Worm (Caenorhabditis elegans) whole organism, L1 larva: ENCODE data around the gene ttr-42.

Source experiments
- C04F5.9 ChIP-seq: sonication (generic microtip); optimal IDR thresholded peaks from 2 replicates; lab custom pipeline; 2016; ENCODE audit warnings: missing genetic modification characterization, missing compliant biosample characterization
- C34B4.2 ChIP-seq: sonication (generic microtip); optimal IDR thresholded peaks from 2 replicates; lab custom pipeline; 2017; ENCODE audit warnings: mild to moderate bottlenecking, missing genetic modification characterization, missing compliant biosample characterization
- aly-2 ChIP-seq: fragments of 150-350 bp; optimal IDR thresholded peaks from 2 replicates; lab custom pipeline; 2014; ENCODE audit warnings: missing biosample characterization, missing genetic modification characterization
- ama-1 ChIP-seq: fragments of 150-350 bp; optimal IDR thresholded peaks from 2 replicates; lab custom pipeline; 2014
- blmp-1 ChIP-seq: fragments of 150-350 bp; optimal IDR thresholded peaks from 2 replicates; lab custom pipeline; 2014; ENCODE audit warnings: missing biosample characterization, missing genetic modification characterization
- ceh-8 ChIP-seq: fragments of 200-800 bp; sonication (Bioruptor generic); optimal IDR thresholded peaks from 2 replicates; lab custom pipeline; 2018; ENCODE audit warnings: mild to moderate bottlenecking, missing genetic modification characterization, moderate library complexity, missing compliant biosample characterization
- ceh-88 ChIP-seq: fragments of 200-800 bp; sonication (Bioruptor generic); IDR thresholded peaks from 2 replicates; pipeline ENCODE4 v1.3.6; 2022; ENCODE audit warnings: missing genetic modification characterization, missing compliant biosample characterization
- dpl-1 ChIP-seq, 3 experiments: fragments of 150-350 bp in 2 of 3; sonication (generic microtip) in 1 of 3; optimal IDR thresholded peaks; 2 replicates each; lab custom pipeline; 2014 to 2017; ENCODE audit warnings: missing biosample characterization in 3 of 3, missing genetic modification characterization in 3 of 3, missing genetic modification reagents in 3 of 3
- efl-1 ChIP-seq, 4 experiments: fragments of 150-350 bp; optimal IDR thresholded peaks in 3 of 4; peaks in 1 of 4; 1 replicate in 1 of 4; 2 replicates in 3 of 4; lab custom pipeline; 2014; ENCODE audit warnings: missing biosample characterization in 2 of 4, missing genetic modification characterization in 2 of 4, missing genetic modification reagents in 2 of 4
- efl-3 ChIP-seq: fragments of 200-800 bp; sonication (Bioruptor generic); optimal IDR thresholded peaks from 2 replicates; lab custom pipeline; 2018; ENCODE audit warnings: mild to moderate bottlenecking, missing genetic modification characterization, missing compliant biosample characterization
- egl-13 ChIP-seq: sonication (generic microtip); optimal IDR thresholded peaks from 2 replicates; lab custom pipeline; 2016; ENCODE audit warnings: missing genotype, missing genetic modification reagents, missing genetic modification characterization, missing compliant biosample characterization
- egl-27 ChIP-seq, 2 experiments: fragments of 150-350 bp in 1 of 2; sonication (generic microtip); optimal IDR thresholded peaks; 3 replicates each; lab custom pipeline; 2017 to 2018; ENCODE audit warnings: missing biosample characterization in 2 of 2, missing genetic modification characterization in 2 of 2, missing genetic modification reagents in 2 of 2
- elt-2 ChIP-seq: sonication (generic microtip); optimal IDR thresholded peaks from 2 replicates; lab custom pipeline; 2016; ENCODE audit warnings: missing genetic modification characterization, mild to moderate bottlenecking, inconsistent platforms, missing compliant biosample characterization, missing genetic modification reagents
- elt-3 ChIP-seq, 6 experiments: fragments of 150-350 bp in 1 of 6; sonication (generic microtip); optimal IDR thresholded peaks; 2 replicates each; lab custom pipeline; 2017 to 2018; ENCODE audit warnings: missing biosample characterization in 6 of 6, missing genetic modification characterization in 6 of 6, inconsistent platforms in 1 of 6
- fkh-10 ChIP-seq: sonication (generic microtip); optimal IDR thresholded peaks from 2 replicates; lab custom pipeline; 2017; ENCODE audit warnings: missing biosample characterization, missing genetic modification reagents, missing genetic modification characterization
- fkh-8 ChIP-seq: sonication (generic microtip); optimal IDR thresholded peaks from 2 replicates; lab custom pipeline; 2016; ENCODE audit warnings: mild to moderate bottlenecking, missing genetic modification characterization, missing compliant biosample characterization
- hlh-17 ChIP-seq: fragments of 200-800 bp; sonication (Bioruptor generic); optimal IDR thresholded peaks from 2 replicates; lab custom pipeline; 2018; ENCODE audit warnings: missing genetic modification characterization, mild to moderate bottlenecking, missing compliant biosample characterization, moderate library complexity, borderline replicate concordance
- hlh-4 ChIP-seq: sonication (generic microtip); optimal IDR thresholded peaks from 2 replicates; lab custom pipeline; 2016; ENCODE audit warnings: mild to moderate bottlenecking, missing genetic modification characterization, missing compliant biosample characterization
- hpl-2 ChIP-seq: fragments of 150-350 bp; optimal IDR thresholded peaks from 2 replicates; lab custom pipeline; 2014; ENCODE audit warnings: missing biosample characterization, missing genetic modification reagents, missing genetic modification characterization
- isw-1 ChIP-seq: fragments of 200-800 bp; sonication (Bioruptor generic); IDR thresholded peaks from 2 replicates; pipeline ENCODE4 v1.3.6; 2022; ENCODE audit warnings: missing genetic modification characterization, missing compliant biosample characterization
- jun-1 ChIP-seq: fragments of 150-350 bp; optimal IDR thresholded peaks from 2 replicates; lab custom pipeline; 2014; ENCODE audit warnings: missing biosample characterization, missing genetic modification reagents, missing genetic modification characterization
- lin-14 ChIP-seq: fragments of 200-800 bp; sonication (Bioruptor generic); optimal IDR thresholded peaks from 2 replicates; lab custom pipeline; 2018; ENCODE audit warnings: mild to moderate bottlenecking, missing genetic modification characterization, moderate library complexity, missing compliant biosample characterization
- lin-15B ChIP-seq: fragments of 150-350 bp; sonication (generic microtip); optimal IDR thresholded peaks from 3 replicates; lab custom pipeline; 2014; ENCODE audit warnings: missing biosample characterization, missing genetic modification characterization
- lin-35 ChIP-seq, 2 experiments: fragments of 150-350 bp; optimal IDR thresholded peaks; 2 replicates each; lab custom pipeline; 2014; ENCODE audit warnings: missing biosample characterization in 2 of 2, missing genetic modification characterization in 2 of 2, missing genetic modification reagents in 2 of 2
- lin-39 ChIP-seq: fragments of 150-350 bp; optimal IDR thresholded peaks from 2 replicates; lab custom pipeline; 2014; ENCODE audit warnings: missing biosample characterization, missing genetic modification reagents, missing genetic modification characterization
- lsy-2 ChIP-seq, 2 experiments: fragments of 150-350 bp; optimal IDR thresholded peaks; 2 replicates each; lab custom pipeline; 2014; ENCODE audit warnings: missing biosample characterization in 2 of 2, missing genetic modification characterization in 2 of 2
- mab-9 ChIP-seq: fragments of 200-800 bp; sonication (Bioruptor generic); IDR thresholded peaks from 2 replicates; pipeline ENCODE4 v1.3.6; 2022; ENCODE audit warnings: missing genetic modification reagents, missing genetic modification characterization, missing compliant biosample characterization
- mdl-1 ChIP-seq, 2 experiments: fragments of 150-350 bp; optimal IDR thresholded peaks; 2 replicates each; lab custom pipeline; 2014 to 2017; ENCODE audit warnings: missing biosample characterization in 2 of 2, missing genetic modification characterization in 2 of 2, inconsistent platforms in 1 of 2
- mef-2 ChIP-seq: fragments of 150-350 bp; optimal IDR thresholded peaks from 2 replicates; lab custom pipeline; 2014; ENCODE audit warnings: missing biosample characterization, missing genetic modification characterization
- mep-1 ChIP-seq: fragments of 150-350 bp; optimal IDR thresholded peaks from 2 replicates; lab custom pipeline; 2014; ENCODE audit warnings: missing biosample characterization, missing genetic modification characterization
- nhr-11 ChIP-seq: fragments of 150-350 bp; optimal IDR thresholded peaks from 2 replicates; lab custom pipeline; 2014; ENCODE audit warnings: missing biosample characterization, missing genetic modification characterization
- nhr-19 ChIP-seq: fragments of 200-800 bp; sonication (Bioruptor generic); conservative IDR thresholded peaks from 2 replicates; pipeline ENCODE4 v1.3.6; 2022; ENCODE audit warnings: missing genetic modification characterization, missing compliant biosample characterization
- nhr-20 ChIP-seq: sonication (generic microtip); optimal IDR thresholded peaks from 2 replicates; lab custom pipeline; 2016; ENCODE audit warnings: mild to moderate bottlenecking, missing genetic modification characterization, missing compliant biosample characterization
- nhr-28 ChIP-seq: fragments of 150-350 bp; optimal IDR thresholded peaks from 2 replicates; lab custom pipeline; 2014; ENCODE audit warnings: missing biosample characterization, missing genetic modification characterization
- nhr-71 ChIP-seq: sonication (generic microtip); optimal IDR thresholded peaks from 2 replicates; lab custom pipeline; 2016; ENCODE audit warnings: mild to moderate bottlenecking, missing genetic modification characterization, moderate library complexity, missing compliant biosample characterization
- nhr-76 ChIP-seq: sonication (generic microtip); optimal IDR thresholded peaks from 2 replicates; lab custom pipeline; 2017; ENCODE audit warnings: missing biosample characterization, missing genetic modification characterization
- nhr-84 ChIP-seq: sonication (generic microtip); optimal IDR thresholded peaks from 2 replicates; lab custom pipeline; 2017; ENCODE audit warnings: missing biosample characterization, missing genetic modification characterization
- nhr-85 ChIP-seq: sonication (generic microtip); peaks from one replicate; lab custom pipeline; 2016; ENCODE audit warnings: missing genetic modification characterization, inconsistent platforms, missing compliant biosample characterization
- nhr-90 ChIP-seq: sonication (generic microtip); optimal IDR thresholded peaks from 2 replicates; lab custom pipeline; 2016; ENCODE audit warnings: mild to moderate bottlenecking, missing genetic modification characterization, missing compliant biosample characterization; ENCODE audit not compliant: poor library complexity
- pag-3 ChIP-seq: sonication (generic microtip); optimal IDR thresholded peaks from 2 replicates; lab custom pipeline; 2017; ENCODE audit warnings: missing genetic modification characterization, mild to moderate bottlenecking, missing compliant biosample characterization, antibody characterized with exemption, borderline replicate concordance; ENCODE audit not compliant: insufficient read depth
- pqm-1 ChIP-seq: sonication (generic microtip); optimal IDR thresholded peaks from 3 replicates; lab custom pipeline; 2017; ENCODE audit warnings: missing biosample characterization, missing genetic modification characterization
- rnt-1 ChIP-seq: sonication (generic microtip); optimal IDR thresholded peaks from 2 replicates; lab custom pipeline; 2016; ENCODE audit warnings: mild to moderate bottlenecking, missing genetic modification characterization, moderate library complexity, missing compliant biosample characterization
- skn-1 ChIP-seq: fragments of 150-350 bp; optimal IDR thresholded peaks from 2 replicates; lab custom pipeline; 2014; ENCODE audit warnings: missing biosample characterization, missing genetic modification characterization
- snu-23 ChIP-seq: sonication (generic microtip); optimal IDR thresholded peaks from 2 replicates; lab custom pipeline; 2016; ENCODE audit warnings: missing genetic modification characterization, missing compliant biosample characterization
- sptf-1 ChIP-seq: fragments of 150-350 bp; optimal IDR thresholded peaks from 2 replicates; lab custom pipeline; 2014; ENCODE audit warnings: missing biosample characterization, missing genetic modification characterization
- tlp-1 ChIP-seq: fragments of 150-350 bp; optimal IDR thresholded peaks from 2 replicates; lab custom pipeline; 2014; ENCODE audit warnings: missing biosample characterization, missing genetic modification characterization
- unc-30 ChIP-seq: sonication (generic microtip); optimal IDR thresholded peaks from 2 replicates; lab custom pipeline; 2017; ENCODE audit warnings: missing biosample characterization, missing genetic modification characterization
- unc-86 ChIP-seq: sonication (generic microtip); optimal IDR thresholded peaks from 2 replicates; lab custom pipeline; 2016; ENCODE audit warnings: missing genetic modification characterization, missing compliant biosample characterization
- vab-15 ChIP-seq: sonication (generic microtip); optimal IDR thresholded peaks from 2 replicates; lab custom pipeline; 2017; ENCODE audit warnings: missing genotype, mild to moderate bottlenecking, missing genetic modification characterization, missing compliant biosample characterization
- xbp-1 ChIP-seq: sonication (generic microtip); optimal IDR thresholded peaks from 2 replicates; lab custom pipeline; 2016; ENCODE audit warnings: missing genetic modification characterization, missing compliant biosample characterization
- zip-4 ChIP-seq: fragments of 200-800 bp; sonication (Bioruptor generic); optimal IDR thresholded peaks from 2 replicates; lab custom pipeline; 2018; ENCODE audit warnings: mild to moderate bottlenecking, missing genetic modification characterization, moderate library complexity, missing compliant biosample characterization

ttr-42 gene

DNA sequence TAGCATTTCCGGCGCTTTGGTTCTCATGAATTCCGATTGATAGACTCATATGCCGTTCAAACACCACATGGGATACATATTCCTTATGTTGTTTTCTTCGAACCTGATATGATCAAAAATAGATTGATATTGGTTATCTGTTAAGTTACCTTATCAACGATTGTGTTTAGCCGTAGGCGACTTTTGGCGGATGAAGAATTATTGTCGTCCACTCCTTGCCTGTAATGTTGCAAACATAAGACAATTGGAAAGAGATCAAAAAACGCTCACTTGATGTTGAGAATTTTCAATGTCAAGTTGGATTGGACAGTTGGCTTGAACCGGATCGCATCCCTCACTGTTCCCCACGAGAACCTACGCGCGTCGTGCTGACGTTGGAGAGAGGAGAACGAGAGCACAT, 9.8 kb upstream of the ttr-42 start (continued):
- TF ChIP-seq nhr-19 (GFP tag; lab: Robert Waterston, UW) = peak; percentile 53
- no peak for TF ChIP-seq hpl-2 (GFP tag; lab: Kevin White, UChicago)
- no peak for TF ChIP-seq zip-4
- TF ChIP-seq nhr-11 (tag; lab: Kevin White, UChicago) = no peak
- TF ChIP-seq elt-3 (tag; optimal IDR thresholded peaks at IDR 0.05; lab: Kevin White, UChicago) = peak in 5 of 6 experiments; percentile 62 to 93 (median 68)
- TF ChIP-seq nhr-71 (tag; lab: Kevin White, UChicago) = peak; percentile 25
- TF ChIP-seq lin-14 (GFP tag; lab: Kevin White, UChicago) = peak; percentile 63
- TF ChIP-seq mef-2 (tag; lab: Kevin White, UChicago) = no peak
- TF ChIP-seq isw-1 = no peak
- no peak for TF ChIP-seq ceh-88 (GFP tag; lab: Robert Waterston, UW)
- TF ChIP-seq rnt-1 = no peak
- TF ChIP-seq lin-35 (GFP tag; optimal IDR thresholded peaks at IDR 0.05; lab: Kevin White, UChicago) = no peak
- TF ChIP-seq mep-1 (tag; lab: Kevin White, UChicago) = peak; percentile 19
- TF ChIP-seq xbp-1 (tag; lab: Kevin White, UChicago) = no peak

DNA sequence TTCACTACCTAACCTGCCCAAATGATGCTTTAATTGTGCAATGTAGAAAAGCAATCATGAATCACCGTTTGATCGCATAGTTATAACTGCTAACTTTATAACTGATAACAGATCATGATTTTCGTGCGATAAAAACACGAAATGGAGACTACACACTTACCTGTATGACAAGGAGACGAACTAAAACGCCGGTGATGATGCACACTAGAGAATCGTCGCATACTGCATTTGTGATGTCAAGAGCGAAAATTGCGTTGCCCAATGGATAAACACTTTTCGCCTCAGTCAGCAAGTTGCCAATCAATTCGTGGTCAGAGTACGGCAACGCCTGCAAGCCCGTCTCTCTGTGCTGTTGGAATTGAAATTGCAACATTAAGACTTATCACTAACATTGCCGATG, 8.5 kb upstream of the ttr-42 start:
- TF ChIP-seq aly-2 (no peak), nhr-84 (tag; lab: Kevin White, UChicago) (no peak), vab-15 (tag; lab: Kevin White, UChicago) (no peak), dpl-1 (GFP tag; optimal IDR thresholded peaks at IDR 0.05; lab: Kevin White, UChicago) (no peak), nhr-20 (peak; percentile 62), isw-1 (no peak), xbp-1 (tag; lab: Kevin White, UChicago) (no peak), nhr-76 (tag; lab: Kevin White, UChicago) (no peak), unc-30 (tag; lab: Kevin White, UChicago) (no peak), hlh-17 (no peak), fkh-10 (GFP tag; lab: Kevin White, UChicago) (no peak), nhr-85 (tag; lab: Kevin White, UChicago) (peak; percentile 48), mdl-1 (tag; optimal IDR thresholded peaks at IDR 0.05; lab: Kevin White, UChicago) (no peak), hlh-4 (tag; lab: Kevin White, UChicago) (no peak), efl-1 (optimal IDR thresholded peaks at IDR 0.05; lab: Kevin White, UChicago) (no peak), efl-1 (GFP tag; optimal IDR thresholded peaks at IDR 0.05 in 1 of 2; lab: Kevin White, UChicago) (no peak), C34B4.2 (no peak), ceh-8 (no peak), egl-27 (tag; optimal IDR thresholded peaks at IDR 0.05; lab: Kevin White, UChicago) (no peak), efl-3 (GFP tag; lab: Kevin White, UChicago) (no peak), pag-3 (tag; lab: Kevin White, UChicago) (no peak), ama-1 (lab: Kevin White, UChicago) (no peak), sptf-1 (tag; lab: Kevin White, UChicago) (no peak), lin-15B (no peak), blmp-1 (tag; lab: Kevin White, UChicago) (no peak), elt-2 (tag; lab: Kevin White, UChicago) (peak; percentile 91), egl-13 (no peak), nhr-90 (tag; lab: Kevin White, UChicago) (peak; percentile 18), lsy-2 (tag; optimal IDR thresholded peaks at IDR 0.05; lab: Kevin White, UChicago) (no peak), mef-2 (tag; lab: Kevin White, UChicago) (no peak), snu-23 (GFP tag; lab: Kevin White, UChicago) (peak; percentile 15), jun-1 (tag; lab: Kevin White, UChicago) (no peak), unc-86 (tag; lab: Kevin White, UChicago) (no peak), mep-1 (tag; lab: Kevin White, UChicago) (no peak), mab-9 (GFP tag; lab: Robert Waterston, UW) (no peak), lin-14 (GFP tag; lab: Kevin White, UChicago) (peak; percentile 60), skn-1 (tag; lab: Kevin White, UChicago) (no peak), lin-39 (tag; lab: Kevin White, UChicago) (no peak), ceh-88 (GFP tag; lab: Robert Waterston, UW) (no peak), nhr-28 (tag; lab: Kevin White, UChicago) (no peak), pqm-1 (tag; lab: Kevin White, UChicago) (peak; percentile 42), tlp-1 (tag; lab: Kevin White, UChicago) (no peak), C04F5.9 (no peak), fkh-8 (no peak)
